Worm (Caenorhabditis elegans): Measurements from ENCODE around the gene dhs-21.

ce11 chrV:12741684-12742083 lies 8.2 kb upstream of the dhs-21 start, which contains the start of gene hrg-7:
- TF ChIP-seq klf-2 (GFP tag; conservative IDR thresholded peaks at IDR 0.05) (no peak), tab-1 (GFP tag; IDR thresholded peaks at IDR 0.05) (no peak), cog-1 (tag; optimal IDR thresholded peaks at IDR 0.05) (no peak), flt-1 (GFP tag; IDR thresholded peaks at IDR 0.05) (no peak), ztf-23 (GFP tag; IDR thresholded peaks at IDR 0.05) (no peak)

Data from whole organism, midembryonic.